Worm (Caenorhabditis elegans): ENCODE data around the gene nhr-129.

The nhr-129 gene

DNA sequence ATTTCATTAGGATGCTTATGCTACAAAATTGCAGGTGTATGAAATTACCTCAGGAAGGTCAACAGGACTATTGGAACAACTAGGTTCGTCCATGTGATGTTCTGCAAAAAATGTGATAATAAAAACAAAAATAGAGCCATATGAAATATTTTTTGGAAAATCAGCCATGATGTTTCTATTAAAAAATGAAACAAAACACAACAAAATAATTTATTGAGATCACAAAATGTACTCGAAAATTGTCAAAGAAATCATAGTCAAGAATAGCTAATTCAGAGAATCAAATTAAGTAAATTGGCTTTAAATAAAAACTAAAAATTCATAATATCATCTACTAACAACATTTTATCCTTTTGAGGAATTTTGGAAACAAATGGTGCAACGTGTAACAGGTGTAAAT is at the start of gene nhr-129:
Gene nhr-129, minus strand, starts transcription at position 101 of the 400 bp plus-strand sequence.
- TF ChIP-seq aly-2 (tag; optimal IDR thresholded peaks at IDR 0.05) (no peak), lin-11 (tag; optimal IDR thresholded peaks at IDR 0.05) (no peak), gmeb-1 (tag; optimal IDR thresholded peaks at IDR 0.05) (no peak)

DNA sequence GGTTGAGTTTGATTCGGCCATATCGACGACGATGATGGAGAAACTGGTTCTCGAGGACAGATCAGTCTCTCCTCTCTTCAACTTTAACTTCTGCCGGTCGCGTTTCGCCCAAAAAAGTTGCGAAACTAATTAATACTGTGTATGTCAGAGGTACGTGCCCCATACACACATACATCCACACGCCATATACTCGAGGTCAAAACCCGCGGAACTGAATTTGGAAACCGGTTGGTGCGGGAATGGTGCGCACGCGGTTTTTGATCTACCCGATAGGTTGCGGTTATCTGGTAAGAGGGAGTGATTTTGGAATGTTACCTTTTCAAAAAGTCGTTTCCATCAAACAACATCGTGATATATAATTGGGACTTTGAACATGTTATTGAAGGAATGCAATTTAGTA is 49.4 kb upstream of the nhr-129 start, which contains the start of gene ifbp-1:
Gene ifbp-1, minus strand, starts transcription at position 85 of the 400 bp plus-strand sequence.
- TF ChIP-seq sem-4 (tag; optimal IDR thresholded peaks at IDR 0.05) (peak; percentile 31), zag-1 (tag; optimal IDR thresholded peaks at IDR 0.05) (no peak), skn-1 (tag; optimal IDR thresholded peaks at IDR 0.05) (no peak), lin-11 (tag; optimal IDR thresholded peaks at IDR 0.05) (no peak), nhr-25 (tag; optimal IDR thresholded peaks at IDR 0.05) (peak; percentile 98), unc-62 (GFP tag; optimal IDR thresholded peaks at IDR 0.05) (no peak), elt-1 (tag; optimal IDR thresholded peaks at IDR 0.05) (no peak), gmeb-1 (tag; optimal IDR thresholded peaks at IDR 0.05) (peak; percentile 67), sma-3 (GFP tag; optimal IDR thresholded peaks at IDR 0.05) (peak; percentile 84), nhr-129 (tag; optimal IDR thresholded peaks at IDR 0.05) (peak; percentile 65), nhr-237 (tag; optimal IDR thresholded peaks at IDR 0.05) (no peak), nhr-23 (tag; optimal IDR thresholded peaks at IDR 0.05) (no peak), crh-2 (tag; optimal IDR thresholded peaks at IDR 0.05) (peak; percentile 73), F13H6.1 (tag; optimal IDR thresholded peaks at IDR 0.05) (peak; percentile 36), mab-5 (tag; optimal IDR thresholded peaks at IDR 0.05) (no peak), blmp-1 (tag; optimal IDR thresholded peaks at IDR 0.05; ENCODE audit: insufficient read depth) (peak; percentile 77), nhr-21 (tag; optimal IDR thresholded peaks at IDR 0.05) (peak; percentile 71), Y55F3AM.14 (GFP tag; optimal IDR thresholded peaks at IDR 0.05) (peak; percentile 0), egl-27 (tag; optimal IDR thresholded peaks at IDR 0.05) (peak; percentile 89), nhr-77 (tag; optimal IDR thresholded peaks at IDR 0.05) (no peak), lsy-2 (tag; optimal IDR thresholded peaks at IDR 0.05) (peak in 1 of 2 experiments; percentile 28), elt-3 (tag; optimal IDR thresholded peaks at IDR 0.05) (no peak), fos-1 (tag; optimal IDR thresholded peaks at IDR 0.05) (peak; percentile 45), R02D3.7 (tag; optimal IDR thresholded peaks at IDR 0.05) (no peak), ceh-16 (tag; optimal IDR thresholded peaks at IDR 0.05) (peak; percentile 68), ama-1 (optimal IDR thresholded peaks at IDR 0.05) (no peak), nhr-12 (tag; optimal IDR thresholded peaks at IDR 0.05) (no peak), mdl-1 (tag; optimal IDR thresholded peaks at IDR 0.05) (peak; percentile 36 to 59), sma-9 (GFP tag; optimal IDR thresholded peaks at IDR 0.05) (peak; percentile 90), sma-9 (tag; optimal IDR thresholded peaks at IDR 0.05) (no peak), dmd-4 (tag; optimal IDR thresholded peaks at IDR 0.05) (no peak), nhr-6 (tag; optimal IDR thresholded peaks at IDR 0.05) (no peak), ztf-4 (tag; optimal IDR thresholded peaks at IDR 0.05) (peak; percentile 52), unc-39 (tag; optimal IDR thresholded peaks at IDR 0.05) (no peak), unc-55 (GFP tag; optimal IDR thresholded peaks at IDR 0.05) (no peak), lin-13 (GFP tag; optimal IDR thresholded peaks at IDR 0.05) (peak; percentile 25)

DNA sequence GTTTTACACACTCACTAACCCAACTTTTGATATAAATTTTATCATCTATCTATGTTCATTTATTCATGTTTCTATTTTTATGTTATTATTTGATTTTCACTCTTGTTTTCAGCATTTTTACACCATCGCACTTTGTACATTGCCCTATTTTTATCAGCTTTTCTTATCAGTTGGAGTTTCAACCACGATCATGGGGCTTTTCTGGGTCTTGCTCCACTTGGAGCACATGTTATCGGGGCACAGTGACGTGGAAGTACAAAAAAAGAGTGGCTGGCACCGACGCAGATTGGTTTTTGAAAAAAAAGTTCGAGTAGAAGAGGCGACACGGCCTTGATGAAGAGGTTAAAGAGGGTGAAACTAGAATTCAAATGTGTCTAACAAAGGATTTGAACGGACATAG is 46.3 kb upstream of the nhr-129 start:
- TF ChIP-seq ztf-1 (GFP tag; conservative IDR thresholded peaks at IDR 0.05) (no peak), crh-2 (tag; optimal IDR thresholded peaks at IDR 0.05) (peak; percentile 85), R02D3.7 (tag; optimal IDR thresholded peaks at IDR 0.05) (no peak), unc-55 (GFP tag; optimal IDR thresholded peaks at IDR 0.05) (no peak), elt-1 (tag; optimal IDR thresholded peaks at IDR 0.05) (no peak), F13H6.1 (tag; optimal IDR thresholded peaks at IDR 0.05) (peak; percentile 25), ZK546.5 (tag; optimal IDR thresholded peaks at IDR 0.05) (no peak), fos-1 (tag; optimal IDR thresholded peaks at IDR 0.05) (peak; percentile 55), sma-9 (GFP tag; optimal IDR thresholded peaks at IDR 0.05) (peak; percentile 51), sma-9 (tag; optimal IDR thresholded peaks at IDR 0.05) (no peak), gmeb-1 (tag; optimal IDR thresholded peaks at IDR 0.05) (peak; percentile 27)

DNA sequence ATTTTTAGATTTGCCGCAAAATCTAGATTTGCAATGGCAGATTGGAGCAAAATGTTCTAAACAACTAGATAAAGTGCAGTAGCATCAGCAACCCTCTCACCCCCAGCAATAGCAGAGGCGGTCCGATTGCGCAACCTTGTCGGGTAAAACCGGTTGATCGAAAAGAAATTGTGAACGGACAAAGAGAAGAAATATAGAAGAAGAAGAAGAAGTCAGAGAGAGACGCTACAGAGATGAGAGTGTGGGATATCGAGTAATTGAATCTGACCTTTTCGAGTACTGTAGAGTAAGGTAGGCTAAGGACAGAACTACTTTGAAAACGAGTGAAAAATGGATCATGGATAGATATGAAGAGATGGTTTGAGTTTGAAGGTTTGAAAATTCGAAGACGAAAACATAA is 45.0 kb upstream of the nhr-129 start:
- no peak for TF ChIP-seq mab-5 (tag; optimal IDR thresholded peaks at IDR 0.05)
- TF ChIP-seq skn-1 (tag; optimal IDR thresholded peaks at IDR 0.05), result no peak
- peak; percentile 13 for TF ChIP-seq nhr-129 (tag; optimal IDR thresholded peaks at IDR 0.05)
- TF ChIP-seq nhr-10 (tag; optimal IDR thresholded peaks at IDR 0.05), result no peak
- no peak for TF ChIP-seq aly-2 (tag; optimal IDR thresholded peaks at IDR 0.05)
- TF ChIP-seq nhr-11 (tag; optimal IDR thresholded peaks at IDR 0.05), result no peak
- peak; percentile 22 for TF ChIP-seq blmp-1 (tag; optimal IDR thresholded peaks at IDR 0.05; ENCODE audit: insufficient read depth)
- TF ChIP-seq R02D3.7 (tag; optimal IDR thresholded peaks at IDR 0.05), result no peak
- TF ChIP-seq nhr-25 (tag; optimal IDR thresholded peaks at IDR 0.05), result peak; percentile 79
- peak; percentile 7 for TF ChIP-seq lin-13 (GFP tag; optimal IDR thresholded peaks at IDR 0.05)
- TF ChIP-seq elt-3 (tag; optimal IDR thresholded peaks at IDR 0.05), result no peak
- TF ChIP-seq nhr-237 (tag; optimal IDR thresholded peaks at IDR 0.05), result no peak
- TF ChIP-seq sma-3 (GFP tag; optimal IDR thresholded peaks at IDR 0.05), result peak; percentile 17
- no peak for TF ChIP-seq peb-1 (tag; optimal IDR thresholded peaks at IDR 0.05)
- TF ChIP-seq F13H6.1 (tag; optimal IDR thresholded peaks at IDR 0.05), result peak; percentile 62
- TF ChIP-seq egl-27 (tag; optimal IDR thresholded peaks at IDR 0.05), result peak; percentile 59
- peak; percentile 68 for TF ChIP-seq ceh-16 (tag; optimal IDR thresholded peaks at IDR 0.05)
- TF ChIP-seq Y55F3AM.14 (GFP tag; optimal IDR thresholded peaks at IDR 0.05), result no peak
- TF ChIP-seq sma-9 (GFP tag; optimal IDR thresholded peaks at IDR 0.05), result peak; percentile 43
- TF ChIP-seq sma-9 (tag; optimal IDR thresholded peaks at IDR 0.05), result no peak
- peak in 1 of 2 experiments; percentile 15 for TF ChIP-seq lsy-2 (tag; optimal IDR thresholded peaks at IDR 0.05)
- TF ChIP-seq crh-2 (tag; optimal IDR thresholded peaks at IDR 0.05), result no peak
- TF ChIP-seq fos-1 (tag; optimal IDR thresholded peaks at IDR 0.05), result peak; percentile 24

Measured in whole organism, L2 larva.